Worm (Caenorhabditis elegans) whole organism, mixed stage, embryonic: ENCODE data around the gene hsp-1.

Source experiments
- M03D4.4 ChIP-seq: sonication (generic microtip); optimal IDR thresholded peaks from 2 replicates; lab custom pipeline; 2017; ENCODE audit warnings: mild to moderate bottlenecking, missing genetic modification characterization, missing compliant biosample characterization
- bed-3 ChIP-seq: fragments of 200-800 bp; sonication (Bioruptor generic); optimal IDR thresholded peaks from 3 replicates; lab custom pipeline; 2018; ENCODE audit warnings: mild to moderate bottlenecking, missing genetic modification characterization, moderate library complexity, missing compliant biosample characterization
- blmp-1 ChIP-seq: fragments of 150-350 bp; optimal IDR thresholded peaks from 2 replicates; lab custom pipeline; 2014; ENCODE audit warnings: missing biosample characterization, missing genetic modification characterization
- ceh-39 ChIP-seq: fragments of 150-350 bp; optimal IDR thresholded peaks from 2 replicates; lab custom pipeline; 2014; ENCODE audit warnings: missing biosample characterization, missing genetic modification characterization
- ceh-43 ChIP-seq: fragments of 200-800 bp; sonication (Bioruptor generic); optimal IDR thresholded peaks from 2 replicates; lab custom pipeline; 2018; ENCODE audit warnings: mild to moderate bottlenecking, missing genetic modification characterization, moderate library complexity, missing compliant biosample characterization
- ceh-83 ChIP-seq: fragments of 200-800 bp; sonication (Bioruptor generic); optimal IDR thresholded peaks from 2 replicates; lab custom pipeline; 2018; ENCODE audit warnings: mild to moderate bottlenecking, missing genetic modification characterization, missing compliant biosample characterization
- ces-1 ChIP-seq: fragments of 150-350 bp; optimal IDR thresholded peaks from 2 replicates; lab custom pipeline; 2014; ENCODE audit warnings: missing biosample characterization, missing genetic modification reagents, missing genetic modification characterization
- cnd-1 ChIP-seq: fragments of 200-800 bp; sonication (Bioruptor generic); optimal IDR thresholded peaks from 2 replicates; lab custom pipeline; 2018; ENCODE audit warnings: mild to moderate bottlenecking, missing genetic modification characterization, missing compliant biosample characterization
- drap-1 ChIP-seq: fragments of 200-800 bp; sonication (Bioruptor generic); optimal IDR thresholded peaks from 3 replicates; lab custom pipeline; 2018; ENCODE audit warnings: mild to moderate bottlenecking, missing genetic modification characterization, missing compliant biosample characterization
- elt-1 ChIP-seq: sonication (generic microtip); optimal IDR thresholded peaks from 2 replicates; lab custom pipeline; 2017; ENCODE audit warnings: missing genetic modification characterization, mild to moderate bottlenecking, missing compliant biosample characterization, antibody characterized with exemption, moderate library complexity, borderline replicate concordance; ENCODE audit not compliant: insufficient read depth
- elt-3 ChIP-seq: fragments of 150-350 bp; optimal IDR thresholded peaks from 2 replicates; lab custom pipeline; 2014; ENCODE audit warnings: missing biosample characterization, missing genetic modification characterization
- flh-1 ChIP-seq: fragments of 200-800 bp; sonication (Bioruptor generic); optimal IDR thresholded peaks from 2 replicates; lab custom pipeline; 2018; ENCODE audit warnings: mild to moderate bottlenecking, missing genetic modification characterization, moderate library complexity, missing compliant biosample characterization
- ham-2 ChIP-seq: fragments of 200-800 bp; sonication (Bioruptor generic); optimal IDR thresholded peaks from 2 replicates; lab custom pipeline; 2018; ENCODE audit warnings: mild to moderate bottlenecking, missing genetic modification characterization, missing compliant biosample characterization
- hlh-1 ChIP-seq: fragments of 150-350 bp; optimal IDR thresholded peaks from 2 replicates; lab custom pipeline; 2014; ENCODE audit warnings: missing biosample characterization, missing genetic modification reagents, missing genetic modification characterization
- lin-13 ChIP-seq: fragments of 150-350 bp; optimal IDR thresholded peaks from 2 replicates; lab custom pipeline; 2014; ENCODE audit warnings: missing biosample characterization, missing genetic modification characterization
- lin-32 ChIP-seq: fragments of 200-800 bp; sonication (Bioruptor generic); optimal IDR thresholded peaks from 2 replicates; lab custom pipeline; 2018; ENCODE audit warnings: mild to moderate bottlenecking, missing genetic modification characterization, missing compliant biosample characterization
- lsy-2 ChIP-seq: fragments of 150-350 bp; optimal IDR thresholded peaks from 2 replicates; lab custom pipeline; 2014; ENCODE audit warnings: missing biosample characterization, missing genetic modification characterization
- mep-1 ChIP-seq: fragments of 150-350 bp; optimal IDR thresholded peaks from 2 replicates; lab custom pipeline; 2017; ENCODE audit warnings: missing biosample characterization, missing genetic modification reagents, missing genetic modification characterization, inconsistent platforms
- mls-2 ChIP-seq: sonication (generic microtip); optimal IDR thresholded peaks from 2 replicates; lab custom pipeline; 2016; ENCODE audit warnings: mild to moderate bottlenecking, missing genetic modification characterization, moderate library complexity, missing compliant biosample characterization
- nhr-12 ChIP-seq: fragments of 150-350 bp; optimal IDR thresholded peaks from 2 replicates; lab custom pipeline; 2014; ENCODE audit warnings: missing biosample characterization, missing genetic modification characterization
- nhr-2 ChIP-seq: fragments of 150-350 bp; optimal IDR thresholded peaks from 2 replicates; lab custom pipeline; 2014; ENCODE audit warnings: missing biosample characterization, missing genetic modification characterization
- nhr-237 ChIP-seq: fragments of 150-350 bp; optimal IDR thresholded peaks from 2 replicates; lab custom pipeline; 2014; ENCODE audit warnings: missing biosample characterization, missing genetic modification characterization
- nhr-28 ChIP-seq: fragments of 150-350 bp; optimal IDR thresholded peaks from 2 replicates; lab custom pipeline; 2014; ENCODE audit warnings: missing biosample characterization, missing genetic modification characterization
- nhr-76 ChIP-seq: sonication (generic microtip); optimal IDR thresholded peaks from 2 replicates; lab custom pipeline; 2017; ENCODE audit warnings: missing biosample characterization, missing genetic modification characterization
- pha-4 ChIP-seq: fragments of 150-350 bp; optimal IDR thresholded peaks from 2 replicates; lab custom pipeline; 2018; ENCODE audit warnings: missing biosample characterization, missing genetic modification reagents, missing genetic modification characterization
- sem-2 ChIP-seq: fragments of 200-800 bp; sonication (Bioruptor generic); optimal IDR thresholded peaks from 2 replicates; lab custom pipeline; 2018; ENCODE audit warnings: mild to moderate bottlenecking, missing genetic modification characterization, missing compliant biosample characterization
- snpc-4 ChIP-seq: fragments of 150-350 bp; optimal IDR thresholded peaks from 2 replicates; lab custom pipeline; 2014; ENCODE audit warnings: missing biosample characterization, missing genetic modification characterization
- sptf-1 ChIP-seq: sonication (generic microtip); optimal IDR thresholded peaks from 2 replicates; lab custom pipeline; 2017; ENCODE audit warnings: mild to moderate bottlenecking, missing genetic modification characterization, moderate library complexity, missing compliant biosample characterization
- tbx-8 ChIP-seq: fragments of 200-800 bp; sonication (Bioruptor generic); optimal IDR thresholded peaks from 2 replicates; lab custom pipeline; 2018; ENCODE audit warnings: mild to moderate bottlenecking, missing genetic modification characterization, moderate library complexity, missing compliant biosample characterization
- unc-120 ChIP-seq: sonication (generic microtip); optimal IDR thresholded peaks from 2 replicates; lab custom pipeline; 2017; ENCODE audit warnings: missing genetic modification characterization, missing compliant biosample characterization; ENCODE audit not compliant: poor library complexity, severe bottlenecking
- unc-39 ChIP-seq: fragments of 150-350 bp; optimal IDR thresholded peaks from 2 replicates; lab custom pipeline; 2014; ENCODE audit warnings: missing biosample characterization, missing genetic modification characterization
- unc-62 ChIP-seq: fragments of 150-350 bp; optimal IDR thresholded peaks from 2 replicates; lab custom pipeline; 2014; ENCODE audit warnings: missing biosample characterization, missing genetic modification reagents, missing genetic modification characterization
- zip-8 ChIP-seq: fragments of 150-350 bp; optimal IDR thresholded peaks from 2 replicates; lab custom pipeline; 2014; ENCODE audit warnings: missing biosample characterization, missing genetic modification characterization

hsp-1 gene

DNA sequence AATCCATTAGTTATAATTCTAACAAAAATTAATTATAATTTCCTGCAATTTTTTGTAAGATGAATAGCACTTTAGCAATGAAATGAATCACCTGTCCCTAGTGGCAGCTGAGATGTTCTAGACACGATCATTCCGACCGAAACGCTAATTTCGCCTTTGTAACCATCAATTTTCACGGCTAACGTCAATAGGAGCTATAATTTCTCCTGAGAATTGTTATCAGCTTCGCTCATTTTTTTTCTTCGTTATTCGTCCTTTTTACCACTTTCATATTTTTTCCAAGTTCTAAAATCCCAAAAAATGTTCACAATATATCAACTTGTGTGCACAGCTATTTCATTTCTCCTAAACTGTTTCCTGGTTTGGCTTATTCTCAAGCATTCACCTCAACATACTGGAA lies 13.5 kb upstream of the hsp-1 start, which contains the start of gene str-187:
Gene str-187, plus strand, starts transcription at position 301 of the 400 bp plus-strand sequence.
- TF ChIP-seq nhr-237 (tag; lab: Kevin White, UChicago), result no peak
- no peak for TF ChIP-seq hlh-1
- TF ChIP-seq blmp-1 (tag; lab: Kevin White, UChicago), result no peak
- no peak for TF ChIP-seq elt-1 (tag; lab: Kevin White, UChicago)
- TF ChIP-seq ceh-43 (GFP tag; lab: Kevin White, UChicago), result no peak
- no peak for TF ChIP-seq M03D4.4 (tag; lab: Kevin White, UChicago)
- no peak for TF ChIP-seq nhr-76 (tag; lab: Kevin White, UChicago)
- TF ChIP-seq lsy-2 (tag; lab: Kevin White, UChicago), result no peak
- no peak for TF ChIP-seq zip-8 (tag; lab: Kevin White, UChicago)
- TF ChIP-seq mls-2 (tag; lab: Kevin White, UChicago), result no peak
- TF ChIP-seq ham-2, result no peak
- no peak for TF ChIP-seq flh-1 (GFP tag; lab: Kevin White, UChicago)
- TF ChIP-seq elt-3 (tag; lab: Kevin White, UChicago), result no peak
- no peak for TF ChIP-seq nhr-2 (tag; lab: Kevin White, UChicago)
- no peak for TF ChIP-seq tbx-8 (GFP tag; lab: Kevin White, UChicago)

DNA sequence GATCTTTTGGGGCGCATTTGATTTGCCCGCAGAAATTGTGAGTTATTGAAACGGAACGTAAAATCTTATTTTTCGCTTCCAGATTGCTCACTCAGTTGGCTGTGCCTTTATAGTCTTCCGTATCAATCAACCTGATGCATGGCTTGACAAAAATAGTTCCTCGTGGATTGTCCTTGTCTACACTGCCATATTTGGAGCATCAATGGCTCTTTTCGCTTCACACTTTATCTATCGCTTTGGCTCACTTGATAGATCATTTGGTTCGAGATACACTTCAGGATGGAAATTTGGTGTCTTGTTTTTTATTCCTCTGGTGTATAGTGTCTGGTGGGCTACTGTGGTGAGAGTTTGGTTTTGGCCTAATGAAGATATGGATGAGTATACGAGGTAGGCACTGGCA lies 13.0 kb upstream of the hsp-1 start:
- TF ChIP-seq lin-32 (GFP tag; lab: Kevin White, UChicago), result no peak
- TF ChIP-seq drap-1 (GFP tag; lab: Kevin White, UChicago), result no peak
- no peak for TF ChIP-seq unc-120 (tag; lab: Kevin White, UChicago)
- no peak for TF ChIP-seq blmp-1 (tag; lab: Kevin White, UChicago)
- TF ChIP-seq nhr-28 (tag; lab: Kevin White, UChicago), result no peak
- TF ChIP-seq nhr-2 (tag; lab: Kevin White, UChicago), result no peak
- TF ChIP-seq lsy-2 (tag; lab: Kevin White, UChicago), result no peak
- no peak for TF ChIP-seq nhr-76 (tag; lab: Kevin White, UChicago)
- no peak for TF ChIP-seq nhr-12
- TF ChIP-seq ceh-39, result no peak
- TF ChIP-seq sem-2 (GFP tag; lab: Kevin White, UChicago), result no peak
- TF ChIP-seq unc-62 (GFP tag; lab: Kevin White, UChicago), result no peak
- no peak for TF ChIP-seq elt-3 (tag; lab: Kevin White, UChicago)
- no peak for TF ChIP-seq snpc-4 (tag; lab: Kevin White, UChicago)
- no peak for TF ChIP-seq cnd-1 (tag; lab: Kevin White, UChicago)
- TF ChIP-seq ceh-83 (GFP tag; lab: Kevin White, UChicago), result no peak
- no peak for TF ChIP-seq zip-8 (tag; lab: Kevin White, UChicago)
- TF ChIP-seq tbx-8 (GFP tag; lab: Kevin White, UChicago), result no peak

DNA sequence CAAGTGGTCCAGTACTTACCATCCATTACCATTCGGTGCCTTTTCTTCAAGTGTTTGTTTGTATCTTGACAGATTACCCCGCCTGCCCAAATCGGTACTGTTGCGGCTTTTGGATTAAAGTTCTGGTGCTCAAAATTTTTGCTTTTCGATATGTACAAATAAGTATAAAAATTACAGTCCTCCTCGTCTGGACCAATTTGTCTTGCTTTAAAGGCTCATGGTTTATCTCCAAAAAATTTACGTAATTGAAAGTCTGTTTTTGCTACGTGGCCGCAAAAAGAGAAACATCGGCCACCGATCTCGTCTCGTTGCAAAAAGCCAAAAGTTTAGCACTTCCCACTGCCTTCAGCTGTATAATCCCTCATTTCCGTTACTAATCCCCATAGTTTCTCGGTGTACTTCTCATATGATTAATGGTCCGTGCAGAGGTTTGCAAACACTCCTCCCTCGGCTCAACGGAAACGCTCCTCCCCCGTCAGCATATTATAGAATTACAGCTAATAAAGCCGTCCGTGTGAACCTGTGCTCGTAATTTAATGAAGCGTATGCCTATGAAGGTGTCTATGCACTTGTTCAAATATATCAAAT lies 11.4 kb upstream of the hsp-1 start:
- TF ChIP-seq flh-1 (GFP tag; lab: Kevin White, UChicago) (no peak), unc-39 (tag; lab: Kevin White, UChicago) (no peak), drap-1 (GFP tag; lab: Kevin White, UChicago) (no peak), lin-13 (tag; lab: Kevin White, UChicago) (no peak), bed-3 (no peak), ces-1 (GFP tag; lab: Kevin White, UChicago) (peak; percentile 44), cnd-1 (tag; lab: Kevin White, UChicago) (no peak), nhr-2 (tag; lab: Kevin White, UChicago) (peak; percentile 2), nhr-12 (no peak), ceh-43 (GFP tag; lab: Kevin White, UChicago) (no peak), tbx-8 (GFP tag; lab: Kevin White, UChicago) (no peak)

DNA sequence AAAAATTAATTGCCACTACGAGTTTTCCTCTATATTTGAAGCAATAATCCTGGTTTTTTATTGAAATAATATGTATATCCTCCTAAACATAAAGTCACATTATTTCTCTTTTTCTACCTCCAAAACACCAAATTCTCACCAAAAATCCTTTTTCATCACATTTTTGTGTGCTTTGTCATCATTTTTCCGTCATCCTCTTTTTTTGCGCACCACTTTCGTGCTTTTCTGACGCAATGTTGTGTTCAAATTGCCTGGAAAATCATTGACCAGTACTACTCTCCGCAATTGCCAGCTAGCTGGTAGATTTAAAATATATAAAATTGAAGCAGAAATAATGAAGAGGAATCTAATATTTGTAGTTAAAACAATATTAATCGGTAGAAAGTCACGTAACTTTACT lies 10.7 kb upstream of the hsp-1 start:
- TF ChIP-seq M03D4.4 (tag; lab: Kevin White, UChicago), result no peak
- no peak for TF ChIP-seq ces-1 (GFP tag; lab: Kevin White, UChicago)
- TF ChIP-seq ceh-83 (GFP tag; lab: Kevin White, UChicago), result no peak
- no peak for TF ChIP-seq cnd-1 (tag; lab: Kevin White, UChicago)
- no peak for TF ChIP-seq nhr-12
- TF ChIP-seq nhr-28 (tag; lab: Kevin White, UChicago), result no peak
- no peak for TF ChIP-seq unc-120 (tag; lab: Kevin White, UChicago)
- no peak for TF ChIP-seq lsy-2 (tag; lab: Kevin White, UChicago)
- no peak for TF ChIP-seq ham-2
- TF ChIP-seq elt-1 (tag; lab: Kevin White, UChicago), result no peak
- TF ChIP-seq tbx-8 (GFP tag; lab: Kevin White, UChicago), result no peak
- no peak for TF ChIP-seq drap-1 (GFP tag; lab: Kevin White, UChicago)
- TF ChIP-seq nhr-2 (tag; lab: Kevin White, UChicago), result no peak
- TF ChIP-seq mls-2 (tag; lab: Kevin White, UChicago), result no peak
- no peak for TF ChIP-seq hlh-1
- no peak for TF ChIP-seq sptf-1
- TF ChIP-seq elt-3 (tag; lab: Kevin White, UChicago), result no peak
- no peak for TF ChIP-seq mep-1
- no peak for TF ChIP-seq pha-4
